Worm (Caenorhabditis elegans) whole organism, late embryonic: ENCODE measurements around the gene mdh-2.

Experiments
- ama-1 ChIP-seq: fragments of 150-350 bp; optimal IDR thresholded peaks from 2 replicates; lab custom pipeline; 2014
- ceh-31 ChIP-seq: sonication (generic microtip); optimal IDR thresholded peaks from 2 replicates; lab custom pipeline; 2016; ENCODE audit warnings: missing genetic modification characterization, missing compliant biosample characterization
- ceh-9 ChIP-seq: sonication (generic microtip); optimal IDR thresholded peaks from 2 replicates; lab custom pipeline; 2016; ENCODE audit warnings: mild to moderate bottlenecking, missing genetic modification characterization, inconsistent platforms, missing compliant biosample characterization
- fax-1 ChIP-seq: sonication (generic microtip); optimal IDR thresholded peaks from 2 replicates; lab custom pipeline; 2016; ENCODE audit warnings: missing genotype, missing genetic modification characterization, missing compliant biosample characterization
- fkh-6 ChIP-seq: sonication (generic microtip); optimal IDR thresholded peaks from 2 replicates; lab custom pipeline; 2016; ENCODE audit warnings: missing genetic modification characterization, missing compliant biosample characterization
- hlh-13 ChIP-seq: fragments of 200-800 bp; sonication (Bioruptor generic); optimal IDR thresholded peaks from 2 replicates; lab custom pipeline; 2018; ENCODE audit warnings: mild to moderate bottlenecking, missing genetic modification characterization, missing compliant biosample characterization
- nfya-1 ChIP-seq: sonication (generic microtip); optimal IDR thresholded peaks from 2 replicates; lab custom pipeline; 2017; ENCODE audit warnings: missing genetic modification characterization, mild to moderate bottlenecking, missing compliant biosample characterization, antibody characterized with exemption, moderate library complexity
- pha-4 ChIP-seq: fragments of 150-350 bp; optimal IDR thresholded peaks from 2 replicates; lab custom pipeline; 2018; ENCODE audit warnings: missing biosample characterization, missing genetic modification reagents, missing genetic modification characterization
- pqm-1 ChIP-seq: sonication (generic microtip); optimal IDR thresholded peaks from 2 replicates; lab custom pipeline; 2016; ENCODE audit warnings: missing genetic modification characterization, missing compliant biosample characterization
- pros-1 ChIP-seq: fragments of 150-350 bp; optimal IDR thresholded peaks from 2 replicates; lab custom pipeline; 2014; ENCODE audit warnings: missing biosample characterization, missing genetic modification reagents, missing genetic modification characterization
- rnt-1 ChIP-seq: sonication (generic microtip); optimal IDR thresholded peaks from 2 replicates; lab custom pipeline; 2016; ENCODE audit warnings: missing genetic modification characterization, missing compliant biosample characterization

DNA sequence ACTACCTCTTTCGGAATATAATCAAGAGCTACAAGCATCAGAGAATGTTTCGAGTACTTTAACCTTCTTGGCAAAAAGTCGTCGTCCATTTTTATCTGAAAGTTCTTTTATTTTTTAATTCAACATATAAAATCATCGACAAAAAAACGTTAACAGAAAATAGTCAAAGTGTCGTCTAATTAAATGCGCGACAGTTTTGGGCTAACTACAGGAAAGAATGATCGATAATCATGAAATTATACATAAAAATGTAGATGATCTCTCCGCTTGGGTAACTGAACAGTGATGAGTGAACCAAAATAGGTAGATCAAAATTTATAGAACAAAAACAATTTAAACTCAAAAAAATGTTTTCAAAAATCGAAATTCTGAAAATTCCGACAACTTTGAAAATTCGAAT is 49.4 kb downstream of the mdh-2 start, which contains the start of gene C09E7.8:
- TF ChIP-seq pqm-1 (tag; lab: Kevin White, UChicago) (no peak), hlh-13 (GFP tag; lab: Kevin White, UChicago) (no peak), ama-1 (no peak), nfya-1 (tag; lab: Kevin White, UChicago) (no peak), ceh-31 (tag; lab: Kevin White, UChicago) (no peak), pros-1 (no peak), fkh-6 (tag; lab: Kevin White, UChicago) (no peak), ceh-9 (tag; lab: Kevin White, UChicago) (no peak), pha-4 (tag; lab: Kevin White, UChicago) (no peak), fax-1 (tag; lab: Kevin White, UChicago) (no peak), rnt-1 (tag; lab: Kevin White, UChicago) (no peak)
